Fruit fly (Drosophila melanogaster) whole organism, embryonic: ENCODE measurements around the gene kibra.

ENCODE experiments used
- Awh ChIP-seq: fragments of 200-800 bp; sonication (Bioruptor generic); IDR thresholded peaks from 2 replicates; pipeline ENCODE4, ENCODE4 v1.3.6; 2022; ENCODE audit warnings: missing biosample characterization, missing genetic modification characterization
- Blimp-1 ChIP-seq: fragments of 200-800 bp; sonication (Bioruptor generic); optimal IDR thresholded peaks from 3 replicates; lab custom pipeline; 2018; ENCODE audit warnings: missing biosample characterization, missing genetic modification characterization, mild to moderate bottlenecking, moderate library complexity, missing genetic modification reagents
- CG10431 ChIP-seq: fragments of 200-800 bp; sonication (Bioruptor generic); optimal IDR thresholded peaks from 3 replicates; lab custom pipeline; 2018; ENCODE audit warnings: missing biosample characterization, mild to moderate bottlenecking, missing genetic modification characterization
- CG10979 ChIP-seq: fragments of 200-800 bp; sonication (Bioruptor generic); optimal IDR thresholded peaks from 2 replicates; lab custom pipeline; 2018; ENCODE audit warnings: missing biosample characterization, mild to moderate bottlenecking, missing genetic modification characterization, moderate library complexity
- CG11504 ChIP-seq: fragments of 200-800 bp; sonication (Bioruptor generic); optimal IDR thresholded peaks from 3 replicates; lab custom pipeline; 2019; ENCODE audit warnings: missing biosample characterization, mild to moderate bottlenecking, missing genetic modification characterization, moderate library complexity
- CG14710 ChIP-seq: fragments of 200-800 bp; sonication (Bioruptor generic); optimal IDR thresholded peaks from 3 replicates; lab custom pipeline; 2019; ENCODE audit warnings: missing biosample characterization, mild to moderate bottlenecking, missing genetic modification characterization, moderate library complexity
- CG15696 ChIP-seq: fragments of 200-800 bp; sonication (Bioruptor generic); optimal IDR thresholded peaks from 2 replicates; lab custom pipeline; 2019; ENCODE audit warnings: missing biosample characterization, mild to moderate bottlenecking, missing genetic modification characterization, moderate library complexity
- CG2202 ChIP-seq: fragments of 200-800 bp; sonication (Bioruptor generic); optimal IDR thresholded peaks from 2 replicates; lab custom pipeline; 2018; ENCODE audit warnings: missing biosample characterization, mild to moderate bottlenecking, missing genetic modification characterization
- CG2678 ChIP-seq: fragments of 200-800 bp; sonication (Bioruptor generic); optimal IDR thresholded peaks from 3 replicates; lab custom pipeline; 2019; ENCODE audit warnings: missing biosample characterization, mild to moderate bottlenecking, missing genetic modification characterization, moderate library complexity
- CG2712 ChIP-seq: fragments of 200-800 bp; optimal IDR thresholded peaks from 3 replicates; lab custom pipeline; 2019; ENCODE audit warnings: missing biosample characterization, mild to moderate bottlenecking, missing genetic modification characterization, moderate library complexity
- CG3163 ChIP-seq: fragments of 200-800 bp; sonication (Bioruptor generic); optimal IDR thresholded peaks from 3 replicates; lab custom pipeline; 2016; ENCODE audit warnings: missing biosample characterization, missing genetic modification characterization
- CG3838 ChIP-seq: fragments of 200-800 bp; sonication (Bioruptor generic); optimal IDR thresholded peaks from 3 replicates; lab custom pipeline; 2016; ENCODE audit warnings: missing biosample characterization, missing genetic modification characterization
- CG6272 ChIP-seq: fragments of 200-800 bp; sonication (Bioruptor generic); IDR thresholded peaks from 2 replicates; pipeline ENCODE4 v1.3.6; 2022; ENCODE audit warnings: missing biosample characterization, missing genetic modification characterization
- CG6689 ChIP-seq: fragments of 200-800 bp; sonication (Bioruptor generic); IDR thresholded peaks from 2 replicates; pipeline ENCODE4 v1.3.6; 2022; ENCODE audit warnings: missing biosample characterization, missing genetic modification characterization
- CG7745 ChIP-seq: fragments of 200-800 bp; sonication (Bioruptor generic); optimal IDR thresholded peaks from 2 replicates; lab custom pipeline; 2018; ENCODE audit warnings: missing biosample characterization, mild to moderate bottlenecking, missing genetic modification characterization, moderate library complexity
- CG8359 ChIP-seq: fragments of 200-800 bp; sonication (Bioruptor generic); optimal IDR thresholded peaks from 2 replicates; lab custom pipeline; 2017; ENCODE audit warnings: missing biosample characterization, mild to moderate bottlenecking, missing genetic modification characterization, borderline replicate concordance
- CG8388 ChIP-seq: fragments of 200-800 bp; sonication (Bioruptor generic); optimal IDR thresholded peaks from 2 replicates; lab custom pipeline; 2019; ENCODE audit warnings: missing biosample characterization, mild to moderate bottlenecking, missing genetic modification characterization, moderate library complexity
- CG8924 ChIP-seq: fragments of 200-800 bp; optimal IDR thresholded peaks from 3 replicates; lab custom pipeline; 2019; ENCODE audit warnings: missing biosample characterization, mild to moderate bottlenecking, missing genetic modification characterization, moderate library complexity
- CG9609 ChIP-seq: fragments of 200-800 bp; sonication (Bioruptor generic); optimal IDR thresholded peaks from 3 replicates; lab custom pipeline; 2016; ENCODE audit warnings: missing biosample characterization, missing genetic modification characterization
- CTCF ChIP-seq: fragments of 200-800 bp; sonication (Bioruptor generic); optimal IDR thresholded peaks from 2 replicates; lab custom pipeline; 2017; ENCODE audit warnings: missing biosample characterization, mild to moderate bottlenecking, missing genetic modification characterization, moderate library complexity
- D19A ChIP-seq: fragments of 200-800 bp; optimal IDR thresholded peaks from 3 replicates; lab custom pipeline; 2019; ENCODE audit warnings: missing biosample characterization, mild to moderate bottlenecking, missing genetic modification characterization, moderate library complexity
- D19B ChIP-seq: fragments of 200-800 bp; sonication (Bioruptor generic); optimal IDR thresholded peaks from 2 replicates; lab custom pipeline; 2017; ENCODE audit warnings: missing biosample characterization, mild to moderate bottlenecking, missing genetic modification characterization
- Dip2 ChIP-seq: fragments of 200-800 bp; sonication (Bioruptor generic); IDR thresholded peaks from 2 replicates; pipeline ENCODE4 v1.3.6; 2022; ENCODE audit warnings: missing biosample characterization, missing genetic modification characterization
- Doc2 ChIP-seq: fragments of 200-800 bp; sonication (Bioruptor generic); IDR thresholded peaks from 2 replicates; pipeline ENCODE4 v1.3.6; 2022; ENCODE audit warnings: missing biosample characterization, missing genetic modification characterization
- H2.0 ChIP-seq: fragments of 200-800 bp; sonication (Bioruptor generic); IDR thresholded peaks from 2 replicates; pipeline ENCODE4 v1.3.6; 2022; ENCODE audit warnings: missing biosample characterization, missing genetic modification characterization
- Kr ChIP-seq: fragments of 200-800 bp; sonication (Bioruptor generic); optimal IDR thresholded peaks from 2 replicates; lab custom pipeline; 2017; ENCODE audit warnings: missing biosample characterization, mild to moderate bottlenecking, missing genetic modification characterization
- Pdp1 ChIP-seq, 2 experiments: fragments of 200-800 bp; sonication (Bioruptor generic); optimal IDR thresholded peaks; 3 replicates each; lab custom pipeline; 2016; ENCODE audit warnings: missing biosample characterization in 2 of 2, missing genetic modification characterization in 2 of 2, mild to moderate bottlenecking in 1 of 2, moderate library complexity in 1 of 2
- Rfx ChIP-seq: fragments of 200-800 bp; sonication (Bioruptor generic); IDR thresholded peaks from 2 replicates; pipeline ENCODE4 v1.3.6; 2022; ENCODE audit warnings: missing biosample characterization, missing genetic modification characterization
- TFAM ChIP-seq: fragments of 200-800 bp; sonication (Bioruptor generic); optimal IDR thresholded peaks from 2 replicates; lab custom pipeline; 2017; ENCODE audit warnings: missing biosample characterization, missing genetic modification characterization, inconsistent platforms
- Xrp1 ChIP-seq: fragments of 200-800 bp; sonication (Bioruptor generic); IDR thresholded peaks from 2 replicates; pipeline ENCODE4 v1.3.6; 2022; ENCODE audit warnings: missing biosample characterization, missing genetic modification characterization
- abd-A ChIP-seq: fragments of 200-800 bp; sonication (Bioruptor generic); optimal IDR thresholded peaks from 3 replicates; lab custom pipeline; 2019; ENCODE audit warnings: missing biosample characterization, mild to moderate bottlenecking, missing genetic modification characterization, moderate library complexity
- bsh ChIP-seq, 2 experiments: fragments of 200-800 bp; sonication (Bioruptor generic); optimal IDR thresholded peaks; 2 replicates each; lab custom pipeline; 2017 to 2018; ENCODE audit warnings: mild to moderate bottlenecking in 2 of 2, missing biosample characterization in 2 of 2, missing genetic modification characterization in 2 of 2, moderate library complexity in 1 of 2
- dmrt11E ChIP-seq: fragments of 200-800 bp; sonication (Bioruptor generic); optimal IDR thresholded peaks from 3 replicates; lab custom pipeline; 2018; ENCODE audit warnings: missing biosample characterization, mild to moderate bottlenecking, missing genetic modification characterization, moderate library complexity
- dmrt99B ChIP-seq: fragments of 200-800 bp; sonication (Bioruptor generic); optimal IDR thresholded peaks from 2 replicates; lab custom pipeline; 2018; ENCODE audit warnings: missing biosample characterization, mild to moderate bottlenecking, missing genetic modification characterization, moderate library complexity
- fd102C ChIP-seq: fragments of 200-800 bp; sonication (Bioruptor generic); optimal IDR thresholded peaks from 2 replicates; lab custom pipeline; 2018; ENCODE audit warnings: missing biosample characterization, mild to moderate bottlenecking, missing genetic modification characterization, moderate library complexity
- fd96Cb ChIP-seq: fragments of 200-800 bp; sonication (Bioruptor generic); optimal IDR thresholded peaks from 2 replicates; lab custom pipeline; 2018; ENCODE audit warnings: missing biosample characterization, mild to moderate bottlenecking, missing genetic modification characterization, moderate library complexity
- gcm2 ChIP-seq: fragments of 200-800 bp; sonication (Bioruptor generic); optimal IDR thresholded peaks from 2 replicates; lab custom pipeline; 2016; ENCODE audit warnings: missing biosample characterization, missing genetic modification characterization
- gsb-n ChIP-seq: fragments of 200-800 bp; sonication (Bioruptor generic); optimal IDR thresholded peaks from 3 replicates; lab custom pipeline; 2018; ENCODE audit warnings: missing biosample characterization, mild to moderate bottlenecking, missing genetic modification characterization
- insv ChIP-seq, 2 experiments: fragments of 200-800 bp; sonication (Bioruptor generic); optimal IDR thresholded peaks; 3 replicates each; lab custom pipeline; 2016 to 2018; ENCODE audit warnings: missing biosample characterization in 2 of 2, missing genetic modification characterization in 2 of 2
- nom ChIP-seq: fragments of 200-800 bp; sonication (Bioruptor generic); optimal IDR thresholded peaks from 2 replicates; lab custom pipeline; 2017; ENCODE audit warnings: missing biosample characterization, missing genetic modification characterization, mild to moderate bottlenecking, moderate library complexity, missing genetic modification reagents
- phol ChIP-seq: fragments of 200-800 bp; sonication (Bioruptor generic); optimal IDR thresholded peaks from 3 replicates; lab custom pipeline; 2018; ENCODE audit warnings: missing biosample characterization, mild to moderate bottlenecking, missing genetic modification characterization, moderate library complexity
- sens ChIP-seq: fragments of 200-800 bp; sonication (Bioruptor generic); peaks from one replicate; lab custom pipeline; 2016; ENCODE audit warnings: missing biosample characterization, missing genetic modification characterization
- stc ChIP-seq: fragments of 200-800 bp; sonication (Bioruptor generic); IDR thresholded peaks from 2 replicates; pipeline ENCODE4 v1.3.6; 2022; ENCODE audit warnings: missing biosample characterization, missing genetic modification characterization
- wek ChIP-seq: fragments of 200-800 bp; sonication (Bioruptor generic); optimal IDR thresholded peaks from 3 replicates; lab custom pipeline; 2018; ENCODE audit warnings: missing biosample characterization, mild to moderate bottlenecking, missing genetic modification characterization, moderate library complexity
- zen ChIP-seq: fragments of 200-800 bp; sonication (Bioruptor generic); optimal IDR thresholded peaks from 3 replicates; lab custom pipeline; 2018; ENCODE audit warnings: missing biosample characterization, mild to moderate bottlenecking, missing genetic modification characterization, moderate library complexity

The kibra gene

dm6 chr3R:14748323-14749076 is 24.4 kb upstream of the kibra start (continued):
- no peak for TF ChIP-seq CG9609 (GFP tag; lab: Kevin White, UChicago)
- TF ChIP-seq CG8388 (GFP tag; lab: Kevin White, UChicago): no peak
- peak; percentile 3 for TF ChIP-seq dmrt99B (tag; lab: Kevin White, UChicago)
- TF ChIP-seq Xrp1: 0 out of 2 replicates have a peak, but pooled peaks have one; percentile 24
- TF ChIP-seq stc (GFP tag; lab: Robert Waterston, UW): no peak
- TF ChIP-seq CG8924 (tag; lab: Kevin White, UChicago): peak; percentile 31
- no peak for TF ChIP-seq Dip2 (GFP tag; lab: Robert Waterston, UW)
- TF ChIP-seq bsh (GFP tag; optimal IDR thresholded peaks at IDR 0.05; lab: Kevin White, UChicago): peak in 1 of 2 experiments; percentile 16
- peak; percentile 49 for TF ChIP-seq fd102C (GFP tag; lab: Kevin White, UChicago)
- TF ChIP-seq gcm2 (GFP tag; lab: Kevin White, UChicago): no peak
- TF ChIP-seq CG2712 (tag; lab: Kevin White, UChicago): peak; percentile 27
- peak; percentile 48 for TF ChIP-seq zen
- TF ChIP-seq CG2678 (tag; lab: Kevin White, UChicago): peak; percentile 41
- TF ChIP-seq CG8359: no peak
- peak; percentile 29 for TF ChIP-seq phol (tag; lab: Kevin White, UChicago)
- TF ChIP-seq CG11504 (tag; lab: Kevin White, UChicago): peak; percentile 50
- no peak for TF ChIP-seq abd-A (tag; lab: Kevin White, UChicago)
- TF ChIP-seq CG14710: peak; percentile 36
- peak; percentile 30 for TF ChIP-seq D19B (GFP tag; lab: Kevin White, UChicago)
- peak; percentile 89 for TF ChIP-seq sens (GFP tag; lab: Kevin White, UChicago)
- no peak for TF ChIP-seq TFAM (GFP tag; lab: Kevin White, UChicago)
- peak; percentile 38 for TF ChIP-seq Blimp-1
- TF ChIP-seq Kr (GFP tag; lab: Kevin White, UChicago): peak; percentile 9
- peak in 1 of 2 experiments; percentile 4 for TF ChIP-seq Pdp1 (GFP tag; optimal IDR thresholded peaks at IDR 0.05; lab: Kevin White, UChicago)
- no peak for TF ChIP-seq Rfx (GFP tag; lab: Robert Waterston, UW)
- peak; percentile 62 for TF ChIP-seq D19A (tag; lab: Kevin White, UChicago)
- no peak for TF ChIP-seq insv (GFP tag; optimal IDR thresholded peaks at IDR 0.05; lab: Kevin White, UChicago)
- 0 out of 2 replicates have a peak, but pooled peaks have one; percentile 29 for TF ChIP-seq CG6689 (GFP tag; lab: Robert Waterston, UW)
- TF ChIP-seq CG15696 (tag; lab: Kevin White, UChicago): peak; percentile 46
- peak; percentile 45 for TF ChIP-seq gsb-n (tag; lab: Kevin White, UChicago)
- TF ChIP-seq nom (GFP tag; lab: Kevin White, UChicago): no peak
- peak; percentile 44 for TF ChIP-seq wek (GFP tag; lab: Kevin White, UChicago)
- no peak for TF ChIP-seq CTCF (GFP tag; lab: Kevin White, UChicago)
- peak; percentile 43 for TF ChIP-seq CG10431
- no peak for TF ChIP-seq Awh
- TF ChIP-seq CG7745: peak; percentile 97
- no peak for TF ChIP-seq Doc2 (GFP tag; lab: Robert Waterston, UW)
- TF ChIP-seq CG10979 (tag; lab: Kevin White, UChicago): peak; percentile 64
- peak; percentile 92 for TF ChIP-seq CG3163 (GFP tag; lab: Kevin White, UChicago)
- TF ChIP-seq CG6272 (GFP tag; lab: Robert Waterston, UW): no peak
- peak; percentile 6 for TF ChIP-seq dmrt11E (tag; lab: Kevin White, UChicago)
- TF ChIP-seq H2.0 (GFP tag; lab: Robert Waterston, UW): no peak
- TF ChIP-seq CG2202 (tag; lab: Kevin White, UChicago): peak; percentile 34
- peak; percentile 37 for TF ChIP-seq fd96Cb
- TF ChIP-seq CG3838 (GFP tag; lab: Kevin White, UChicago): peak; percentile 3
